Fruit fly (Drosophila melanogaster) whole organism, embryonic: ENCODE measurements around the gene CG6055.

Experiments used
- BtbVII ChIP-seq: fragments of 200-800 bp; sonication (Bioruptor generic); optimal IDR thresholded peaks from 3 replicates; lab custom pipeline; 2017; ENCODE audit warnings: missing biosample characterization, mild to moderate bottlenecking, missing genetic modification characterization
- CG10431 ChIP-seq: fragments of 200-800 bp; sonication (Bioruptor generic); optimal IDR thresholded peaks from 3 replicates; lab custom pipeline; 2018; ENCODE audit warnings: missing biosample characterization, mild to moderate bottlenecking, missing genetic modification characterization
- CG10565 ChIP-seq: fragments of 200-800 bp; sonication (Bioruptor generic); optimal IDR thresholded peaks from 3 replicates; lab custom pipeline; 2016; ENCODE audit warnings: missing biosample characterization, mild to moderate bottlenecking, missing genetic modification characterization
- CG11456 ChIP-seq: fragments of 200-800 bp; sonication (Bioruptor generic); IDR thresholded peaks from 3 replicates; pipeline ENCODE4 v1.3.6; 2022; ENCODE audit warnings: missing biosample characterization, missing genetic modification characterization
- CG12299 ChIP-seq: fragments of 200-800 bp; sonication (Bioruptor generic); optimal IDR thresholded peaks from 2 replicates; lab custom pipeline; 2018; ENCODE audit warnings: missing biosample characterization, mild to moderate bottlenecking, missing genetic modification characterization
- CG12391 ChIP-seq: fragments of 200-800 bp; sonication (Bioruptor generic); optimal IDR thresholded peaks from 3 replicates; lab custom pipeline; 2018; ENCODE audit warnings: missing biosample characterization, mild to moderate bottlenecking, missing genetic modification characterization, moderate library complexity
- CG14441 ChIP-seq: fragments of 200-800 bp; sonication (Bioruptor generic); IDR thresholded peaks from 2 replicates; pipeline ENCODE4 v1.3.6; 2022; ENCODE audit warnings: missing biosample characterization, missing genetic modification characterization
- CG15011 ChIP-seq: fragments of 200-800 bp; sonication (Bioruptor generic); optimal IDR thresholded peaks from 3 replicates; lab custom pipeline; 2018; ENCODE audit warnings: missing biosample characterization, mild to moderate bottlenecking, missing genetic modification characterization
- CG17385 ChIP-seq: fragments of 200-800 bp; sonication (Bioruptor generic); optimal IDR thresholded peaks from 3 replicates; lab custom pipeline; 2018; ENCODE audit warnings: missing biosample characterization, mild to moderate bottlenecking, missing genetic modification characterization
- CG18262 ChIP-seq: fragments of 200-800 bp; optimal IDR thresholded peaks from 3 replicates; lab custom pipeline; 2019; ENCODE audit warnings: missing biosample characterization, mild to moderate bottlenecking, missing genetic modification characterization, moderate library complexity
- CG2199 ChIP-seq: fragments of 200-800 bp; sonication (Bioruptor generic); IDR thresholded peaks from 3 replicates; pipeline ENCODE4 v1.3.6; 2022; ENCODE audit warnings: missing biosample characterization, missing genetic modification characterization
- CG30020 ChIP-seq: fragments of 200-800 bp; optimal IDR thresholded peaks from 2 replicates; lab custom pipeline; 2019; ENCODE audit warnings: missing biosample characterization, mild to moderate bottlenecking, missing genetic modification characterization, moderate library complexity
- CG30431 ChIP-seq: fragments of 200-800 bp; sonication (Bioruptor generic); optimal IDR thresholded peaks from 2 replicates; lab custom pipeline; 2017; ENCODE audit warnings: missing biosample characterization, missing genetic modification characterization
- CG34224 ChIP-seq: fragments of 200-800 bp; sonication (Bioruptor generic); IDR thresholded peaks from 3 replicates; pipeline ENCODE4 v1.3.6; 2022; ENCODE audit warnings: missing biosample characterization, missing genetic modification characterization; ENCODE audit not compliant: partially characterized antibody
- CG5180 ChIP-seq: fragments of 200-800 bp; sonication (Bioruptor generic); optimal IDR thresholded peaks from 3 replicates; lab custom pipeline; 2017; ENCODE audit warnings: missing biosample characterization, missing genetic modification characterization, mild to moderate bottlenecking, moderate library complexity, missing genetic modification reagents
- CG6689 ChIP-seq: fragments of 200-800 bp; sonication (Bioruptor generic); IDR thresholded peaks from 2 replicates; pipeline ENCODE4 v1.3.6; 2022; ENCODE audit warnings: missing biosample characterization, missing genetic modification characterization
- CG7556 ChIP-seq: fragments of 200-800 bp; sonication (Bioruptor generic); optimal IDR thresholded peaks from 2 replicates; lab custom pipeline; 2017; ENCODE audit warnings: missing biosample characterization, mild to moderate bottlenecking, missing genetic modification characterization
- CG7928 ChIP-seq: fragments of 200-800 bp; sonication (Bioruptor generic); optimal IDR thresholded peaks from 2 replicates; lab custom pipeline; 2017; ENCODE audit warnings: missing biosample characterization, mild to moderate bottlenecking, missing genetic modification characterization
- CG8281 ChIP-seq: fragments of 200-800 bp; sonication (Bioruptor generic); optimal IDR thresholded peaks from 2 replicates; lab custom pipeline; 2018; ENCODE audit warnings: missing biosample characterization, mild to moderate bottlenecking, missing genetic modification characterization, moderate library complexity
- CG8478 ChIP-seq: fragments of >200 bp; optimal IDR thresholded peaks from 2 replicates; lab custom pipeline; 2018
- CG8765 ChIP-seq: fragments of 200-800 bp; sonication (Bioruptor generic); IDR thresholded peaks from 2 replicates; pipeline ENCODE4 v1.3.6; 2022; ENCODE audit warnings: missing biosample characterization, missing genetic modification characterization
- Dip2 ChIP-seq: fragments of 200-800 bp; sonication (Bioruptor generic); IDR thresholded peaks from 2 replicates; pipeline ENCODE4 v1.3.6; 2022; ENCODE audit warnings: missing biosample characterization, missing genetic modification characterization
- E2f1 ChIP-seq: fragments of 200-800 bp; sonication (Bioruptor generic); IDR thresholded peaks from 2 replicates; pipeline ENCODE4 v1.3.6; 2022; ENCODE audit warnings: missing biosample characterization, missing genetic modification characterization
- Eip74EF ChIP-seq, 2 experiments: fragments of 200-800 bp in 1 of 2; fragments of >200 bp in 1 of 2; sonication (Bioruptor generic) in 1 of 2; optimal IDR thresholded peaks; 2 replicates each; lab custom pipeline; 2017 to 2019; ENCODE audit warnings: missing biosample characterization in 2 of 2, missing genetic modification characterization in 2 of 2, mild to moderate bottlenecking in 1 of 2, moderate library complexity in 1 of 2
- Elba2 ChIP-seq: fragments of 200-800 bp; sonication (Bioruptor generic); optimal IDR thresholded peaks from 3 replicates; lab custom pipeline; 2016; ENCODE audit warnings: missing biosample characterization, missing genetic modification characterization
- Meics ChIP-seq: fragments of 200-800 bp; sonication (Bioruptor generic); optimal IDR thresholded peaks from 2 replicates; lab custom pipeline; 2017; ENCODE audit warnings: missing biosample characterization, mild to moderate bottlenecking, missing genetic modification characterization
- Optix ChIP-seq: fragments of 200-800 bp; sonication (Bioruptor generic); IDR thresholded peaks from 3 replicates; pipeline ENCODE4 v1.3.6; 2022; ENCODE audit warnings: missing biosample characterization, missing genetic modification characterization
- Pdp1 ChIP-seq, 2 experiments: fragments of 200-800 bp; sonication (Bioruptor generic); optimal IDR thresholded peaks; 3 replicates each; lab custom pipeline; 2016; ENCODE audit warnings: missing biosample characterization in 2 of 2, missing genetic modification characterization in 2 of 2, mild to moderate bottlenecking in 1 of 2, moderate library complexity in 1 of 2
- Scr ChIP-seq: fragments of 200-800 bp; sonication (Bioruptor generic); IDR thresholded peaks from 2 replicates; pipeline ENCODE4 v1.3.6; 2022; ENCODE audit warnings: missing biosample characterization, missing genetic modification characterization; ENCODE audit not compliant: partially characterized antibody
- Six4 ChIP-seq: fragments of 200-800 bp; sonication (Bioruptor generic); optimal IDR thresholded peaks from 2 replicates; lab custom pipeline; 2016; ENCODE audit warnings: missing biosample characterization, missing genetic modification characterization
- Sry-δ ChIP-seq: fragments of 200-800 bp; sonication (Bioruptor generic); optimal IDR thresholded peaks from 2 replicates; lab custom pipeline; 2016; ENCODE audit warnings: missing biosample characterization, missing genetic modification characterization
- Stat92E ChIP-seq, 3 experiments: fragments of >200 bp in 2 of 3; fragments of 200-800 bp in 1 of 3; sonication (Bioruptor generic) in 1 of 3; optimal IDR thresholded peaks; 2 replicates each; lab custom pipeline; 2017 to 2019; ENCODE audit warnings: missing biosample characterization in 3 of 3, missing genetic modification characterization in 3 of 3, mild to moderate bottlenecking in 1 of 3, moderate library complexity in 1 of 3
- al ChIP-seq: fragments of 200-800 bp; sonication (Bioruptor generic); IDR thresholded peaks from 2 replicates; pipeline ENCODE4 v1.3.6; 2022; ENCODE audit warnings: missing biosample characterization, missing genetic modification characterization
- ara ChIP-seq: fragments of 200-800 bp; sonication (Bioruptor generic); IDR thresholded peaks from 2 replicates; pipeline ENCODE4 v1.3.6; 2022; ENCODE audit warnings: missing biosample characterization, missing genetic modification characterization
- caup ChIP-seq: fragments of 200-800 bp; sonication (Bioruptor generic); optimal IDR thresholded peaks from 3 replicates; lab custom pipeline; 2017; ENCODE audit warnings: missing biosample characterization, mild to moderate bottlenecking, missing genetic modification characterization, moderate library complexity; ENCODE audit not compliant: severe bottlenecking
- da ChIP-seq: fragments of 200-800 bp; sonication (Bioruptor generic); optimal IDR thresholded peaks from 2 replicates; lab custom pipeline; 2016; ENCODE audit warnings: missing biosample characterization, missing genetic modification characterization
- dmrt11E ChIP-seq: fragments of 200-800 bp; sonication (Bioruptor generic); optimal IDR thresholded peaks from 3 replicates; lab custom pipeline; 2018; ENCODE audit warnings: missing biosample characterization, mild to moderate bottlenecking, missing genetic modification characterization, moderate library complexity
- ewg ChIP-seq: fragments of 200-800 bp; sonication (Bioruptor generic); optimal IDR thresholded peaks from 3 replicates; lab custom pipeline; 2017; ENCODE audit warnings: mild to moderate bottlenecking, missing biosample characterization, missing genetic modification reagents, missing genetic modification characterization
- hth ChIP-seq: fragments of >200 bp; optimal IDR thresholded peaks from 2 replicates; lab custom pipeline; 2017; ENCODE audit warnings: inconsistent platforms
- lab ChIP-seq: fragments of 200-800 bp; sonication (Bioruptor generic); optimal IDR thresholded peaks from 3 replicates; lab custom pipeline; 2017; ENCODE audit warnings: missing biosample characterization, missing genetic modification characterization, mild to moderate bottlenecking, moderate library complexity, missing genetic modification reagents
- mld ChIP-seq: fragments of 200-800 bp; sonication (Bioruptor generic); IDR thresholded peaks from 3 replicates; pipeline ENCODE4 v1.3.6; 2022; ENCODE audit warnings: missing biosample characterization, missing genetic modification characterization; ENCODE audit not compliant: partially characterized antibody
- nmo ChIP-seq: fragments of 200-800 bp; sonication (Bioruptor generic); optimal IDR thresholded peaks from 2 replicates; lab custom pipeline; 2018; ENCODE audit warnings: missing biosample characterization, mild to moderate bottlenecking, missing genetic modification characterization, moderate library complexity
- rib ChIP-seq: fragments of 200-800 bp; sonication (Bioruptor generic); IDR thresholded peaks from 2 replicates; pipeline ENCODE4 v1.3.6; 2022; ENCODE audit warnings: missing biosample characterization, missing genetic modification characterization
- row ChIP-seq: fragments of 200-800 bp; sonication (Bioruptor generic); IDR thresholded peaks from 3 replicates; pipeline ENCODE4 v1.3.6; 2022; ENCODE audit warnings: missing biosample characterization, missing genetic modification characterization
- sim ChIP-seq: fragments of 200-800 bp; sonication (Bioruptor generic); IDR thresholded peaks from 2 replicates; pipeline ENCODE4 v1.3.6; 2022; ENCODE audit warnings: missing biosample characterization, missing genetic modification characterization
- sqz ChIP-seq: fragments of 200-800 bp; sonication (Bioruptor generic); optimal IDR thresholded peaks from 3 replicates; lab custom pipeline; 2018; ENCODE audit warnings: missing biosample characterization, mild to moderate bottlenecking, missing genetic modification characterization
- z ChIP-seq: fragments of 200-800 bp; sonication (Bioruptor generic); IDR thresholded peaks from 3 replicates; pipeline ENCODE4 v1.3.6; 2022; ENCODE audit warnings: missing biosample characterization, missing genetic modification characterization
- zen2 ChIP-seq: fragments of 200-800 bp; sonication (Bioruptor generic); IDR thresholded peaks from 3 replicates; pipeline ENCODE4 v1.3.6; 2022; ENCODE audit warnings: missing biosample characterization, missing genetic modification characterization; ENCODE audit not compliant: partially characterized antibody

The CG6055 gene

dm6 chr2L:7494341-7495293, 28.3 kb downstream of the CG6055 start (continued):
- TF ChIP-seq CG12299 (tag; lab: Kevin White, UChicago) (peak; percentile 14), z (GFP tag; lab: Robert Waterston, UW) (no peak), Six4 (GFP tag; lab: Kevin White, UChicago) (no peak), CG2199 (no peak), Sry-δ (GFP tag; lab: Kevin White, UChicago) (no peak), al (GFP tag; lab: Robert Waterston, UW) (peak; percentile 72), CG7928 (GFP tag; lab: Kevin White, UChicago) (no peak), CG30431 (GFP tag; lab: Kevin White, UChicago) (no peak), Optix (GFP tag; lab: Robert Waterston, UW) (no peak), Elba2 (GFP tag; lab: Kevin White, UChicago) (no peak), CG8281 (tag; lab: Kevin White, UChicago) (no peak), E2f1 (GFP tag; lab: Robert Waterston, UW) (no peak), CG10565 (GFP tag; lab: Kevin White, UChicago) (no peak), CG14441 (no peak), ara (GFP tag; lab: Robert Waterston, UW) (no peak), sqz (no peak), CG34224 (GFP tag; lab: Robert Waterston, UW) (no peak), BtbVII (no peak), da (GFP tag; lab: Kevin White, UChicago) (no peak), mld (GFP tag; lab: Robert Waterston, UW) (no peak), CG12391 (peak; percentile 56), sim (GFP tag; lab: Robert Waterston, UW) (no peak), CG10431 (GFP tag; lab: Kevin White, UChicago) (no peak), CG17385 (GFP tag; lab: Kevin White, UChicago) (peak; percentile 58), Eip74EF (GFP tag; optimal IDR thresholded peaks at IDR 0.05; lab: Kevin White, UChicago) (no peak), CG18262 (tag; lab: Kevin White, UChicago) (peak; percentile 42), CG11456 (GFP tag; lab: Robert Waterston, UW) (peak; percentile 50; the same call in 1 of the 3 replicates), Meics (GFP tag; lab: Kevin White, UChicago) (peak; percentile 17), CG6689 (GFP tag; lab: Robert Waterston, UW) (no peak), dmrt11E (tag; lab: Kevin White, UChicago) (peak; percentile 42), Stat92E (GFP tag; optimal IDR thresholded peaks at IDR 0.05; lab: Kevin White, UChicago) (no peak), ewg (GFP tag; lab: Kevin White, UChicago) (no peak), CG7556 (GFP tag; lab: Kevin White, UChicago) (peak; percentile 69), caup (no peak), CG30020 (tag; lab: Kevin White, UChicago) (no peak), row (GFP tag; lab: Robert Waterston, UW) (peak; percentile 81), nmo (GFP tag; lab: Kevin White, UChicago) (peak; percentile 19), lab (GFP tag; lab: Kevin White, UChicago) (peak; percentile 56), CG8478 (lab: Kevin White, UChicago) (no peak), CG15011 (GFP tag; lab: Kevin White, UChicago) (no peak), zen2 (no peak), Dip2 (GFP tag; lab: Robert Waterston, UW) (no peak), hth (no peak), Pdp1 (GFP tag; optimal IDR thresholded peaks at IDR 0.05; lab: Kevin White, UChicago) (peak in 1 of 2 experiments; percentile 96), Scr (GFP tag; lab: Robert Waterston, UW) (no peak), CG8765 (GFP tag; lab: Robert Waterston, UW) (no peak), rib (GFP tag; lab: Robert Waterston, UW) (0 out of 2 replicates have a peak, but pooled peaks have one; percentile 55), CG5180 (GFP tag; lab: Kevin White, UChicago) (no peak)
